Worm (Caenorhabditis elegans): ENCODE results near the gene fbxl-5.

DNA sequence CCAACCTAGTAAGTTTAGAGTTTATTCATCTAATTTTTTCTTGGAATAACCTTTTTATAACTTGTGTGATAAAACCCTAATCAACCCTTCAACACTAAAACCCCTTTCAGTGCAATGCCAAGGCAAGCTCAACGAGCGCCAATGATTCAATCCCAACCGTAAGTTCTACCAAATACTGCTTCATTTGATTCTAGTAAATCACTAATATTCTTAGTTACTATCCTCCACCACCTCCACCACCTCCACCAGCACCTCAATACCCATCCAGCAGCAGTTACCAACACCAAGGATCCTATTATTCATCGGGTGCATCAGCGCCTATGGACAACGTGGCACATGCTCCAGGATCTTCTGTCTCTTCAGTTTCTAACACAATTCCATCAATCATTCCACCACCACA lies 43.2 kb downstream of the fbxl-5 start:
- no peak for TF ChIP-seq ceh-13 (GFP tag; optimal IDR thresholded peaks at IDR 0.05)
- TF ChIP-seq sea-1 (GFP tag; conservative IDR thresholded peaks at IDR 0.05): no peak
- no peak for TF ChIP-seq ama-1 (optimal IDR thresholded peaks at IDR 0.05)
- no peak for TF ChIP-seq flt-1 (GFP tag; IDR thresholded peaks at IDR 0.05)
- no peak for TF ChIP-seq ceh-36 (tag; optimal IDR thresholded peaks at IDR 0.05)
- TF ChIP-seq aly-1 (tag; optimal IDR thresholded peaks at IDR 0.05): no peak
- TF ChIP-seq tbx-11 (GFP tag; IDR thresholded peaks at IDR 0.05): no peak

Data from whole organism, early embryonic.